Fruit fly (Drosophila melanogaster) whole organism: Measurements from ENCODE around the gene dop.

Source experiments
- CG8478 ChIP-seq: fragments of >200 bp; optimal IDR thresholded peaks from 2 replicates; lab custom pipeline; 2018; ENCODE audit warnings: inconsistent platforms
- Dll ChIP-seq: fragments of >200 bp; optimal IDR thresholded peaks from 2 replicates; lab custom pipeline; 2017
- EcR ChIP-seq, 2 experiments: fragments of >200 bp; optimal IDR thresholded peaks; 2 replicates each; lab custom pipeline; 2017; ENCODE audit warnings: missing biosample characterization in 2 of 2, missing genetic modification characterization in 2 of 2, missing genetic modification reagents in 2 of 2
- pan ChIP-seq: fragments of >200 bp; optimal IDR thresholded peaks from 2 replicates; lab custom pipeline; 2017
- psq ChIP-seq: fragments of >200 bp; optimal IDR thresholded peaks from 2 replicates; lab custom pipeline; 2017
- usp ChIP-seq: fragments of >200 bp; optimal IDR thresholded peaks from 2 replicates; lab custom pipeline; 2017; ENCODE audit warnings: missing biosample characterization, missing genetic modification characterization, mixed read lengths

dm6 chr3L:15562727-15563057 lies 3.1 kb upstream of the dop start:
- no peak for TF ChIP-seq psq
- no peak for TF ChIP-seq pan (lab: Kevin White, UChicago)
- no peak for TF ChIP-seq Dll (lab: Kevin White, UChicago)
- no peak for TF ChIP-seq CG8478 (lab: Kevin White, UChicago)
- no peak for TF ChIP-seq usp
- no peak for TF ChIP-seq EcR (GFP tag; optimal IDR thresholded peaks at IDR 0.05; lab: Kevin White, UChicago)
